Worm (Caenorhabditis elegans) whole organism, late embryonic: ENCODE data around the gene htp-2.

Source experiments
- C08G9.2 ChIP-seq: sonication (generic microtip); optimal IDR thresholded peaks from 2 replicates; lab custom pipeline; 2016; ENCODE audit warnings: mild to moderate bottlenecking, missing genetic modification characterization, moderate library complexity, missing compliant biosample characterization
- C38D4.7 ChIP-seq: fragments of 200-800 bp; sonication (Bioruptor generic); optimal IDR thresholded peaks from 2 replicates; lab custom pipeline; 2018; ENCODE audit warnings: mild to moderate bottlenecking, missing genetic modification characterization, moderate library complexity, missing compliant biosample characterization
- F13H6.1 ChIP-seq: sonication (generic microtip); optimal IDR thresholded peaks from 2 replicates; lab custom pipeline; 2016; ENCODE audit warnings: missing genetic modification characterization, missing compliant biosample characterization
- K02D7.2 ChIP-seq: sonication (generic microtip); optimal IDR thresholded peaks from 2 replicates; lab custom pipeline; 2017; ENCODE audit warnings: mild to moderate bottlenecking, missing genetic modification characterization, missing compliant biosample characterization
- K09A11.1 ChIP-seq: sonication (generic microtip); optimal IDR thresholded peaks from 2 replicates; lab custom pipeline; 2017; ENCODE audit warnings: antibody characterized with exemption, mild to moderate bottlenecking, missing genetic modification characterization, missing compliant biosample characterization; ENCODE audit not compliant: insufficient read depth
- ceh-18 ChIP-seq: sonication (generic microtip); optimal IDR thresholded peaks from 2 replicates; lab custom pipeline; 2016; ENCODE audit warnings: missing genetic modification characterization, missing compliant biosample characterization
- ceh-22 ChIP-seq: sonication (generic microtip); optimal IDR thresholded peaks from 2 replicates; lab custom pipeline; 2017; ENCODE audit warnings: missing biosample characterization, missing genetic modification characterization
- ceh-30 ChIP-seq: fragments of 150-350 bp; optimal IDR thresholded peaks from 2 replicates; lab custom pipeline; 2014; ENCODE audit warnings: missing biosample characterization, missing genetic modification characterization
- ceh-34 ChIP-seq: sonication (generic microtip); optimal IDR thresholded peaks from 2 replicates; lab custom pipeline; 2016; ENCODE audit warnings: mild to moderate bottlenecking, missing genetic modification characterization, missing compliant biosample characterization
- ceh-48 ChIP-seq: sonication (generic microtip); optimal IDR thresholded peaks from 2 replicates; lab custom pipeline; 2016; ENCODE audit warnings: missing genetic modification characterization, inconsistent platforms, missing compliant biosample characterization
- ceh-6 ChIP-seq: fragments of 200-800 bp; sonication (Bioruptor generic); optimal IDR thresholded peaks from 2 replicates; lab custom pipeline; 2018; ENCODE audit warnings: mild to moderate bottlenecking, missing genetic modification characterization, missing compliant biosample characterization
- ceh-9 ChIP-seq: sonication (generic microtip); optimal IDR thresholded peaks from 2 replicates; lab custom pipeline; 2016; ENCODE audit warnings: mild to moderate bottlenecking, missing genetic modification characterization, inconsistent platforms, missing compliant biosample characterization
- che-1 ChIP-seq: sonication (generic microtip); optimal IDR thresholded peaks from 2 replicates; lab custom pipeline; 2016; ENCODE audit warnings: mild to moderate bottlenecking, missing genetic modification characterization, missing compliant biosample characterization
- dmd-4 ChIP-seq: sonication (generic microtip); optimal IDR thresholded peaks from 2 replicates; lab custom pipeline; 2016; ENCODE audit warnings: borderline replicate concordance, missing genetic modification characterization, missing compliant biosample characterization
- elt-2 ChIP-seq: sonication (generic microtip); optimal IDR thresholded peaks from 2 replicates; lab custom pipeline; 2016; ENCODE audit warnings: missing genetic modification reagents, missing genetic modification characterization, missing compliant biosample characterization
- eyg-1 ChIP-seq: sonication (generic microtip); optimal IDR thresholded peaks from 2 replicates; lab custom pipeline; 2016; ENCODE audit warnings: missing genotype, missing genetic modification characterization, missing compliant biosample characterization
- fax-1 ChIP-seq: sonication (generic microtip); optimal IDR thresholded peaks from 2 replicates; lab custom pipeline; 2016; ENCODE audit warnings: missing genotype, missing genetic modification characterization, missing compliant biosample characterization
- fkh-6 ChIP-seq: sonication (generic microtip); optimal IDR thresholded peaks from 2 replicates; lab custom pipeline; 2016; ENCODE audit warnings: missing genetic modification characterization, missing compliant biosample characterization
- gmeb-2 ChIP-seq: sonication (generic microtip); optimal IDR thresholded peaks from 2 replicates; lab custom pipeline; 2016; ENCODE audit warnings: missing genetic modification characterization, inconsistent platforms, missing compliant biosample characterization
- hlh-13 ChIP-seq: fragments of 200-800 bp; sonication (Bioruptor generic); optimal IDR thresholded peaks from 2 replicates; lab custom pipeline; 2018; ENCODE audit warnings: mild to moderate bottlenecking, missing genetic modification characterization, missing compliant biosample characterization
- hlh-30 ChIP-seq: sonication (generic microtip); optimal IDR thresholded peaks from 2 replicates; lab custom pipeline; 2017; ENCODE audit warnings: antibody characterized with exemption, missing genetic modification characterization, missing compliant biosample characterization; ENCODE audit not compliant: insufficient read depth
- hlh-6 ChIP-seq: sonication (generic microtip); optimal IDR thresholded peaks from 2 replicates; lab custom pipeline; 2016; ENCODE audit warnings: missing genotype, missing genetic modification characterization, missing compliant biosample characterization
- lim-6 ChIP-seq: sonication (generic microtip); optimal IDR thresholded peaks from 2 replicates; lab custom pipeline; 2016; ENCODE audit warnings: missing genetic modification characterization, missing compliant biosample characterization
- lin-11 ChIP-seq: fragments of 200-800 bp; sonication (Bioruptor generic); optimal IDR thresholded peaks from 2 replicates; lab custom pipeline; 2018; ENCODE audit warnings: mild to moderate bottlenecking, missing genetic modification characterization, missing compliant biosample characterization
- nfya-1 ChIP-seq: sonication (generic microtip); optimal IDR thresholded peaks from 2 replicates; lab custom pipeline; 2017; ENCODE audit warnings: missing genetic modification characterization, mild to moderate bottlenecking, missing compliant biosample characterization, antibody characterized with exemption, moderate library complexity
- nhr-11 ChIP-seq: fragments of 150-350 bp; optimal IDR thresholded peaks from 2 replicates; lab custom pipeline; 2014; ENCODE audit warnings: missing biosample characterization, missing genetic modification characterization
- odd-2 ChIP-seq: sonication (generic microtip); optimal IDR thresholded peaks from 2 replicates; lab custom pipeline; 2017; ENCODE audit warnings: antibody characterized with exemption, mild to moderate bottlenecking, missing genetic modification characterization, missing compliant biosample characterization
- pat-9 ChIP-seq: fragments of 200-800 bp; sonication (Bioruptor generic); optimal IDR thresholded peaks from 2 replicates; lab custom pipeline; 2018; ENCODE audit warnings: mild to moderate bottlenecking, missing genetic modification characterization, moderate library complexity, missing compliant biosample characterization
- pax-1 ChIP-seq: fragments of 150-350 bp; optimal IDR thresholded peaks from 2 replicates; lab custom pipeline; 2014; ENCODE audit warnings: missing biosample characterization, missing genetic modification characterization
- pha-4 ChIP-seq: fragments of 150-350 bp; optimal IDR thresholded peaks from 2 replicates; lab custom pipeline; 2018; ENCODE audit warnings: missing biosample characterization, missing genetic modification reagents, missing genetic modification characterization
- ref-2 ChIP-seq: sonication (generic microtip); optimal IDR thresholded peaks from 2 replicates; lab custom pipeline; 2016; ENCODE audit warnings: missing genetic modification characterization, missing compliant biosample characterization
- sdc-2 ChIP-seq: sonication (generic microtip); optimal IDR thresholded peaks from 2 replicates; lab custom pipeline; 2016; ENCODE audit warnings: missing genotype, missing genetic modification characterization, missing compliant biosample characterization
- sox-2 ChIP-seq: fragments of 200-800 bp; sonication (Bioruptor generic); IDR thresholded peaks from 2 replicates; pipeline ENCODE4 v1.3.6; 2022; ENCODE audit warnings: missing genetic modification reagents, missing genetic modification characterization, missing compliant biosample characterization
- syd-9 ChIP-seq: sonication (generic microtip); optimal IDR thresholded peaks from 2 replicates; lab custom pipeline; 2016; ENCODE audit warnings: mild to moderate bottlenecking, missing genetic modification characterization, moderate library complexity, missing compliant biosample characterization
- tbx-2 ChIP-seq: sonication (generic microtip); optimal IDR thresholded peaks from 2 replicates; lab custom pipeline; 2016; ENCODE audit warnings: missing genetic modification characterization, missing compliant biosample characterization
- ttx-3 ChIP-seq: sonication (generic microtip); optimal IDR thresholded peaks from 2 replicates; lab custom pipeline; 2016; ENCODE audit warnings: missing genetic modification reagents, missing genetic modification characterization, missing compliant biosample characterization
- unc-42 ChIP-seq: sonication (generic microtip); optimal IDR thresholded peaks from 2 replicates; lab custom pipeline; 2016; ENCODE audit warnings: missing genotype, missing genetic modification characterization, missing compliant biosample characterization
- zip-5 ChIP-seq: sonication (generic microtip); optimal IDR thresholded peaks from 2 replicates; lab custom pipeline; 2016; ENCODE audit warnings: missing genetic modification characterization, missing compliant biosample characterization

Gene htp-2

DNA sequence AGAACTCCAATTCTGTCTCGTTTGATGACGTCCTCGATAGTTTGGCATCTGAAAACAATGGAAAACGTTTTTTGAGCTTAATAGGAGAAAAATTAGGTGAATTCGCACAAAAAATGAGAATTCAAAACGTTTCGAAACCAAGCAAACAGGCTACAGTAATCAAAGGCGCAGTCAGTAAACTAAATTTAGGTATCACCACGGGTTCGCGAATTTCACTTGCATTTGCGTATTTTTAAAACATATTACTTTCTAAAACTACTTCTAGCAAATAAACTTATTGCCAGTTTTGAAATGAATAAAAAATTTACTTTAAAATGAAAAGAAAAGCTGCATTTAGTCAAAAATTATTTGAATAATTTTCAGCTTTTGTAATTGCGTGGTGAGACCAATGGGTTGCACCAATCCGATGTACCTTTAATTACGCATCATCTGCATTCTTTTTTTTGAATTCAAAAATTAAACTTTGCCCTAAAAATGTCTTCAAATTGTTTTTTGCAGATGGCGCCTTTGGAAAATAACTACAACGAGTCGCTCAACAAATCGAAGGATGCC lies at the start of gene htp-2, which contains the start of gene Y73B6BL.23:
Gene htp-2, plus strand, starts transcription at position 492 of the 552 bp plus-strand sequence.
Gene Y73B6BL.23, minus strand, starts transcription at position 51 of the 552 bp plus-strand sequence.
- TF ChIP-seq dmd-4 (tag; lab: Kevin White, UChicago) (no peak), K09A11.1 (tag; lab: Kevin White, UChicago) (no peak), hlh-6 (tag; lab: Kevin White, UChicago) (no peak), pax-1 (no peak)

DNA sequence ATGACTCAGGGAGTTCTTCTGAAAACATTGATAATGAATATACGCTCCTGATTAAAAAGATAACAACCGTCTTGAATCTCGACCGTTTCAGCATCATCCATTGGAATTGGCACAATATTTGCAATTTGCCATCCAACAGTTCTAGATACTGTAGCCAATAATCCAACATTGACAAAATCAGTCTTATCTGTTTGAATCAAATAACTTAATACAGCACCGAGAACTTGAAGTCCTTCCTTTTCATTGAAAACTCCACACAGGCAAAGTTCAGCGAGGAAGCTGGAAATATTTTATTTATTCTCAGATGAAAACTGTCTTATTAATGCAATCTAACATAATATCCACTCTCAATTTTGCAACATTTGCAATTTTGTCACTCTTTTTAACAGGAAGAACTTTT lies 47.1 kb upstream of the htp-2 start:
- TF ChIP-seq ceh-22 (tag; lab: Kevin White, UChicago): no peak
- TF ChIP-seq ceh-30 (tag; lab: Kevin White, UChicago): no peak
- TF ChIP-seq ttx-3 (tag; lab: Kevin White, UChicago): no peak
- no peak for TF ChIP-seq hlh-6 (tag; lab: Kevin White, UChicago)
- no peak for TF ChIP-seq syd-9 (tag; lab: Kevin White, UChicago)
- no peak for TF ChIP-seq lin-11 (tag; lab: Kevin White, UChicago)
- no peak for TF ChIP-seq ceh-18 (tag; lab: Kevin White, UChicago)
- no peak for TF ChIP-seq che-1 (tag; lab: Kevin White, UChicago)
- no peak for TF ChIP-seq ref-2

DNA sequence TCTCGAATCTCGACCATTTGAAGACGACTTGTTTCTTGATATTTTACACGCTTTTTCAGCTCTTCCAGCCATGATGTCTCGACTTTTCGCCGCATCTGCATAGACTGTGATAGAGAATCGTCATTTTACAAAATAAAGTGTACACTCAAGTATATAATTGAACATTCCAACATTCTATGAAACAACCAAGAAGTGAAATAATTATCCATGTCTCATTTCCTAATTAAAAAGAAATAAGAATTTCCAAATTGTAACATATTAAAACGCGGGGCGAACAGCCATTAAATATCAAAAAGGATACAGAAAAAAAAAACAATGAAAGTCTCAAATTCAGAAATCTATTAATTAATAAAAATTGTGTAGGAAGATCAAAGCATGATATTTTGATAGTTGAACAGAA lies 46.3 kb upstream of the htp-2 start, which contains the start of gene smg-3:
Gene smg-3, minus strand, starts transcription at position 101 of the 400 bp plus-strand sequence.
- TF ChIP-seq fax-1: no peak
- no peak for TF ChIP-seq ceh-6 (GFP tag; lab: Kevin White, UChicago)
- no peak for TF ChIP-seq hlh-30
- TF ChIP-seq C38D4.7 (GFP tag; lab: Kevin White, UChicago): no peak
- no peak for TF ChIP-seq ceh-34 (tag; lab: Kevin White, UChicago)
- TF ChIP-seq hlh-13 (GFP tag; lab: Kevin White, UChicago): no peak
- TF ChIP-seq ref-2: no peak
- TF ChIP-seq lin-11 (tag; lab: Kevin White, UChicago): no peak
- TF ChIP-seq zip-5 (tag; lab: Kevin White, UChicago): no peak
- TF ChIP-seq odd-2 (tag; lab: Kevin White, UChicago): no peak
- no peak for TF ChIP-seq sox-2 (GFP tag; lab: Robert Waterston, UW)
- no peak for TF ChIP-seq F13H6.1 (tag; lab: Kevin White, UChicago)
- TF ChIP-seq pat-9 (tag; lab: Kevin White, UChicago): no peak
- no peak for TF ChIP-seq sdc-2 (tag; lab: Kevin White, UChicago)

DNA sequence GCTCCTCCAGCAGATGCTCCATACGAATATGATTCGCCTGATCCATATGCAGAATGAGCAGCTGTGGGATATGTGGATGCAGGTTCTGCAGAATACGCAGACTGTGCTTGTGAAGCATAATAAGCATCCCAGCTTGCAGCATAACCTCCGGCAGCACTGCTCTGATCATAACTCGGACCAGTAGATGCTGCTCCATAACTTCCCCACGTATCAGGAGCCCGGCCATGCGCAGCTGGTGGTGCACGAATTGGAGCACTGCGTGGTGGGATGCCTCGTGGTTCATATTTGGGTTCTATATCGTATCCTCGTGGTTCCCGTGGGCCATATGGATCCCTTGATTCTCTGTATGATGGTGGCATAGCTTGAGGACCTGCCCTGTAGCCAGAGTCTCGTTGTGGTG lies 45.6 kb upstream of the htp-2 start:
- TF ChIP-seq fkh-6 (tag; lab: Kevin White, UChicago) (no peak), C38D4.7 (GFP tag; lab: Kevin White, UChicago) (no peak), C08G9.2 (no peak), hlh-6 (tag; lab: Kevin White, UChicago) (no peak), gmeb-2 (no peak), lim-6 (tag; lab: Kevin White, UChicago) (no peak), nhr-11 (tag; lab: Kevin White, UChicago) (no peak), pha-4 (tag; lab: Kevin White, UChicago) (no peak), ceh-9 (no peak), pax-1 (no peak), F13H6.1 (tag; lab: Kevin White, UChicago) (no peak)

DNA sequence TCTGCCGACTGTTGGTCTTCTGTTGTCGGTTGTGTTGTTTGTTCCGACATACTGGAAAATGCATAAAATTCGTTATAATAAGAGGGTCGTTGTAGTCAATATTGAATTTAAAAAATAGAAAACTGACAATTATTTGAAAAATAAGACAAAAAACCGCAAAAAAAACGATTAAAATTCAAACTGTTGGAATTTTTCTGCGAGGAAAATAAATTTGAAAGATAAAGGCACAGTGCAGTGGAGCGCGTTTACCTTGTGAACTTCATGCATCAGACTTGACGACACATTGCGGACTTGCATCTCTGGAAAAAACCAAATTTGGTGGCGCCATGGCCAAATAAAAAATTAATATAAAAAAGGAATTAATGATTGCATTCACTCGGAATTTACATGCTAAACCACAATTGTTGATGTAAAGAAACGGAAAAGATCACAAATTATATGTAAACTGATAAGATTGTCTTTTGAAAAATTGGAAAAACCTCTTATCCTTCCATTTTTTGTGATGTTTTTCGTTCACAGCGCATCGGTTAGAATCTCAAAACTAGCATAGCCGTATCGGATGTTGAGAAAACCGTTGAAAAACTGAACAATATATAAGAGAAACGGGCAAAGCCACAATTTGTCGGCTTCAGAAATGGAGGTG lies 42.7 kb upstream of the htp-2 start, which contains the start of the genes hrpf-2 and bli-6:
Gene hrpf-2, minus strand, starts transcription at position 51 of the 643 bp plus-strand sequence.
Gene bli-6, plus strand, starts transcription at position 593 of the 643 bp plus-strand sequence.
- TF ChIP-seq ceh-22 (tag; lab: Kevin White, UChicago) (no peak), ceh-9 (no peak), ceh-18 (tag; lab: Kevin White, UChicago) (peak; percentile 42), nfya-1 (peak; percentile 44), tbx-2 (tag; lab: Kevin White, UChicago) (no peak), che-1 (tag; lab: Kevin White, UChicago) (no peak), unc-42 (tag; lab: Kevin White, UChicago) (peak; percentile 34), ceh-6 (GFP tag; lab: Kevin White, UChicago) (no peak), K02D7.2 (tag; lab: Kevin White, UChicago) (no peak), elt-2 (tag; lab: Kevin White, UChicago) (no peak), ref-2 (peak; percentile 8), ceh-48 (tag; lab: Kevin White, UChicago) (no peak), eyg-1 (no peak), C08G9.2 (no peak)
- TF ChIP-seq, all 69 proteins: peak for 4
